Worm (Caenorhabditis elegans): ENCODE measurements around the gene mob-2.

mob-2 gene

ce11 chrX:13143236-13143635 lies 26.6 kb downstream of the mob-2 start:
- TF ChIP-seq ceh-19 (GFP tag; optimal IDR thresholded peaks at IDR 0.05) (peak; percentile 1), pqm-1 (tag; optimal IDR thresholded peaks at IDR 0.05) (no peak), T23F11.4 (GFP tag; optimal IDR thresholded peaks at IDR 0.05) (no peak), ceh-6 (GFP tag; optimal IDR thresholded peaks at IDR 0.05) (peak; percentile 19), ztf-16 (tag; optimal IDR thresholded peaks at IDR 0.05) (no peak), ahr-1 (tag; optimal IDR thresholded peaks at IDR 0.05) (no peak), ets-4 (tag; optimal IDR thresholded peaks at IDR 0.05) (no peak), Y22D7AL.16 (tag; optimal IDR thresholded peaks at IDR 0.05) (no peak), ref-2 (tag; optimal IDR thresholded peaks at IDR 0.05) (peak; percentile 54), ceh-48 (tag; optimal IDR thresholded peaks at IDR 0.05) (no peak), sox-2 (GFP tag; IDR thresholded peaks at IDR 0.05) (no peak), rnt-1 (tag; optimal IDR thresholded peaks at IDR 0.05) (no peak), pax-1 (tag; optimal IDR thresholded peaks at IDR 0.05) (no peak), unc-42 (tag; optimal IDR thresholded peaks at IDR 0.05) (peak; percentile 62), unc-86 (tag; optimal IDR thresholded peaks at IDR 0.05) (no peak), nhr-11 (tag; optimal IDR thresholded peaks at IDR 0.05) (no peak), lin-11 (tag; optimal IDR thresholded peaks at IDR 0.05) (peak; percentile 2), unc-3 (GFP tag; conservative IDR thresholded peaks at IDR 0.05) (no peak), unc-3 (tag; optimal IDR thresholded peaks at IDR 0.05) (no peak), elt-2 (tag; optimal IDR thresholded peaks at IDR 0.05) (no peak), ceh-30 (tag; optimal IDR thresholded peaks at IDR 0.05) (no peak), F13H6.1 (tag; optimal IDR thresholded peaks at IDR 0.05) (no peak), ceh-18 (tag; optimal IDR thresholded peaks at IDR 0.05) (no peak), C38D4.7 (GFP tag; optimal IDR thresholded peaks at IDR 0.05) (no peak), npax-4 (tag; optimal IDR thresholded peaks at IDR 0.05) (no peak), tbx-2 (tag; optimal IDR thresholded peaks at IDR 0.05) (peak; percentile 16), ceh-34 (tag; optimal IDR thresholded peaks at IDR 0.05) (peak; percentile 9), pha-4 (tag; optimal IDR thresholded peaks at IDR 0.05) (no peak), hlh-13 (GFP tag; optimal IDR thresholded peaks at IDR 0.05) (no peak), syd-9 (tag; optimal IDR thresholded peaks at IDR 0.05) (no peak), che-1 (tag; optimal IDR thresholded peaks at IDR 0.05) (no peak), hlh-8 (tag; optimal IDR thresholded peaks at IDR 0.05) (peak; percentile 5), fkh-10 (GFP tag; optimal IDR thresholded peaks at IDR 0.05) (peak; percentile 18), pha-2 (tag; optimal IDR thresholded peaks at IDR 0.05) (no peak), dve-1 (tag; optimal IDR thresholded peaks at IDR 0.05) (no peak), mec-3 (tag; optimal IDR thresholded peaks at IDR 0.05; ENCODE audit: borderline replicate concordance) (no peak), ceh-24 (tag; optimal IDR thresholded peaks at IDR 0.05) (no peak), eyg-1 (tag; optimal IDR thresholded peaks at IDR 0.05) (no peak), C08G9.2 (tag; optimal IDR thresholded peaks at IDR 0.05) (no peak), fkh-6 (tag; optimal IDR thresholded peaks at IDR 0.05) (peak; percentile 34), hlh-30 (tag; optimal IDR thresholded peaks at IDR 0.05; ENCODE audit: insufficient read depth) (no peak), sdc-2 (tag; optimal IDR thresholded peaks at IDR 0.05) (peak; percentile 44), nhr-232 (tag; optimal IDR thresholded peaks at IDR 0.05) (no peak), nfya-1 (tag; optimal IDR thresholded peaks at IDR 0.05) (no peak), zip-5 (tag; optimal IDR thresholded peaks at IDR 0.05) (no peak), gmeb-2 (tag; optimal IDR thresholded peaks at IDR 0.05) (no peak), ceh-31 (tag; optimal IDR thresholded peaks at IDR 0.05) (peak; percentile 67), madf-2 (tag; optimal IDR thresholded peaks at IDR 0.05) (no peak), pat-9 (tag; optimal IDR thresholded peaks at IDR 0.05) (no peak), pag-3 (tag; optimal IDR thresholded peaks at IDR 0.05; ENCODE audit: borderline replicate concordance) (no peak), sox-4 (tag; optimal IDR thresholded peaks at IDR 0.05) (no peak), ama-1 (optimal IDR thresholded peaks at IDR 0.05) (no peak), dmd-4 (tag; optimal IDR thresholded peaks at IDR 0.05; ENCODE audit: borderline replicate concordance) (no peak), ceh-45 (GFP tag; IDR thresholded peaks at IDR 0.05) (no peak), elt-4 (tag; optimal IDR thresholded peaks at IDR 0.05) (no peak)
